Worm (Caenorhabditis elegans): ENCODE data around the gene srh-193.

srh-193 gene

ce11 chrV:4326841-4327240, 36.8 kb upstream of the srh-193 start, which contains the start of gene D2063.1:
TSS of gene D2063.1 (plus strand) at chrV:4327121.
- TF ChIP-seq mxl-1 (tag; optimal IDR thresholded peaks at IDR 0.05) (no peak), F22D6.2 (tag; optimal IDR thresholded peaks at IDR 0.05) (no peak), Y53G8AR.9 (GFP tag; conservative IDR thresholded peaks at IDR 0.05) (no peak), pbrm-1 (GFP tag; IDR thresholded peaks at IDR 0.05) (no peak), F57A8.1 (GFP tag; optimal IDR thresholded peaks at IDR 0.05) (no peak), T26A5.8 (tag; optimal IDR thresholded peaks at IDR 0.05) (no peak), nhr-179 (tag; optimal IDR thresholded peaks at IDR 0.05) (no peak), madf-6 (GFP tag; IDR thresholded peaks at IDR 0.05) (no peak), let-526 (GFP tag; IDR thresholded peaks at IDR 0.05) (no peak), F55B11.4 (tag; optimal IDR thresholded peaks at IDR 0.05; ENCODE audit: borderline replicate concordance, insufficient read depth) (no peak), mel-28 (tag; optimal IDR thresholded peaks at IDR 0.05; ENCODE audit: borderline replicate concordance) (no peak), atf-7 (tag; optimal IDR thresholded peaks at IDR 0.05) (no peak), ztf-3 (GFP tag; optimal IDR thresholded peaks at IDR 0.05) (no peak), ceh-91 (GFP tag; IDR thresholded peaks at IDR 0.05) (no peak), nhr-120 (GFP tag; IDR thresholded peaks at IDR 0.05) (no peak), efl-1 (GFP tag; optimal IDR thresholded peaks at IDR 0.05) (no peak), Y95B8A.8 (GFP tag; IDR thresholded peaks at IDR 0.05) (no peak)

- TF ChIP-seq lag-1 (GFP tag; IDR thresholded peaks at IDR 0.05), result no peak
- no peak for TF ChIP-seq xnd-1 (tag; optimal IDR thresholded peaks at IDR 0.05)
- no peak for TF ChIP-seq C17E4.6 (GFP tag; IDR thresholded peaks at IDR 0.05)
- TF ChIP-seq hlh-26 (GFP tag; conservative IDR thresholded peaks at IDR 0.05), result no peak
- TF ChIP-seq hsf-1 (GFP tag; IDR thresholded peaks at IDR 0.05), result no peak
- TF ChIP-seq attf-5 (GFP tag; optimal IDR thresholded peaks at IDR 0.05), result no peak
- no peak for TF ChIP-seq dox-1 (GFP tag; IDR thresholded peaks at IDR 0.05)
Measured at ce11 chrV:4325415-4325814, 35.4 kb upstream of the srh-193 start, which contains the start of gene nhr-125. TSS of gene nhr-125 (minus strand) at chrV:4325515.

ce11 chrV:4322706-4323105, 32.7 kb upstream of the srh-193 start, which contains the start of gene R02D1.2:
TSS of gene R02D1.2 (minus strand) at chrV:4322806.
- TF ChIP-seq lin-35 (GFP tag; optimal IDR thresholded peaks at IDR 0.05) (no peak), F55B11.4 (tag; optimal IDR thresholded peaks at IDR 0.05; ENCODE audit: borderline replicate concordance, insufficient read depth) (no peak), B0019.2 (GFP tag; conservative IDR thresholded peaks at IDR 0.05) (no peak), hrde-1 (tag; optimal IDR thresholded peaks at IDR 0.05; ENCODE audit: borderline replicate concordance) (no peak), fkh-3 (tag; optimal IDR thresholded peaks at IDR 0.05) (no peak), zim-3 (tag; optimal IDR thresholded peaks at IDR 0.05) (no peak)

- TF ChIP-seq gei-17 (GFP tag; optimal IDR thresholded peaks at IDR 0.05) (no peak), ztf-18 (tag; optimal IDR thresholded peaks at IDR 0.05) (no peak), mes-4 (tag; optimal IDR thresholded peaks at IDR 0.05) (no peak), xnd-1 (tag; optimal IDR thresholded peaks at IDR 0.05) (no peak), ztf-28 (GFP tag; IDR thresholded peaks at IDR 0.05) (no peak)
Measured at ce11 chrV:4319867-4320266, 29.9 kb upstream of the srh-193 start, which contains the start of gene ZC132.9. TSS of gene ZC132.9 (minus strand) at chrV:4319967.

ce11 chrV:4315057-4315456, 25.1 kb upstream of the srh-193 start, which contains the start of gene srh-192:
TSS of gene srh-192 (minus strand) at chrV:4315157.
- TF ChIP-seq hmg-20 (GFP tag; IDR thresholded peaks at IDR 0.05) (no peak), F37B4.10 (GFP tag; IDR thresholded peaks at IDR 0.05) (no peak), Y95B8A.8 (GFP tag; IDR thresholded peaks at IDR 0.05) (no peak), T26A5.8 (tag; optimal IDR thresholded peaks at IDR 0.05) (no peak), pha-4 (tag; optimal IDR thresholded peaks at IDR 0.05) (no peak)
